Fruit fly (Drosophila melanogaster) whole organism, wandering third instar larva: ENCODE measurements around the gene ci.

Source experiments
- HLH106 ChIP-seq: fragments of 200-800 bp; optimal IDR thresholded peaks from 3 replicates; lab custom pipeline; 2019; ENCODE audit warnings: missing biosample characterization, mild to moderate bottlenecking, missing genetic modification characterization, moderate library complexity
- Jra ChIP-seq: sonication (Bioruptor generic); optimal IDR thresholded peaks from 2 replicates; lab custom pipeline; 2016; ENCODE audit warnings: missing biosample characterization, missing genetic modification characterization
- Sp1 ChIP-seq: fragments of 200-800 bp; sonication (Bioruptor generic); optimal IDR thresholded peaks from 3 replicates; lab custom pipeline; 2019; ENCODE audit warnings: missing biosample characterization, mild to moderate bottlenecking, missing genetic modification characterization, moderate library complexity
- Vsx2 ChIP-seq: fragments of 200-300, 225-300 bp; sonication (Bioruptor generic); optimal IDR thresholded peaks from 2 replicates; lab custom pipeline; 2018; ENCODE audit warnings: missing biosample characterization, missing genetic modification characterization; ENCODE audit not compliant: partially characterized antibody
- psq ChIP-seq: fragments of 200-800 bp; sonication (Bioruptor generic); optimal IDR thresholded peaks from 3 replicates; lab custom pipeline; 2017; ENCODE audit warnings: missing biosample characterization, mild to moderate bottlenecking, missing genetic modification characterization, moderate library complexity

DNA sequence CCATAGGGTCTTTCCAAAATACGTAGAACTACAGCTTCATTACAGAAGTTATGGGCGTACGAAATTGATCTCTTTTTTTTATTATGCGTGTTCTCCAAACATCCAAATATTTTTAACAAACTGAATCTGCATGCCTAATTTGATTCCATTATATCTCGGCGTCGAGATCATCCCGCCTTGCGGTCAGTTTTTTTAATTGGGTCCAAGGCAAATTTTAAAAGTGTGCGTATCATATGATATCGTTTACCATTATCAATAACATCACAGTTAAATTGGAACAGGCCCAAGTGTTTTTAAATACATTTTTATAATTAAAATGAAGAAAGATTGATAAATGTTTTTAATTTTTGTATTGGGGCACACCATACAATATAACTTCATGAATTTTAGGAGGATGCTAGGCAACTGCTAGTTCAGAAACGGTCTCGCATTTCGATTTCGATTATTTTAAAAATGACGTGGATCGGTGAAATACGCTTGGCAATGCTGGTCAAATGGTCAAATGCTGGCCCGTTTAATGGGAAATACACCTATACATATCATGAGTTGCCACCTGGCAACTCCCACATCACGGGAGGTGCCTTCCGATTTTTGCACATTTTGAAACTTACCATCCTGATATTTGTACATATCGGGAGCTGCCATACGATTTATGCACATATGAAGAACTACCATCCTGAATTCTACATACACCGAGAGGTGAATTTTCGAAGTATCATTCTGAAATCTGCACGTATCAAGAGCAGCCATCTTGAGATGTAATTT is 11.5 kb upstream of the ci start:
- TF ChIP-seq Jra (GFP tag; lab: Kevin White, UChicago) (no peak), HLH106 (tag; lab: Kevin White, UChicago) (no peak), psq (GFP tag; lab: Kevin White, UChicago) (no peak), Vsx2 (no peak), Sp1 (GFP tag; lab: Kevin White, UChicago) (no peak)
